Worm (Caenorhabditis elegans): Measurements from ENCODE around the gene tmd-2.

The tmd-2 gene

DNA sequence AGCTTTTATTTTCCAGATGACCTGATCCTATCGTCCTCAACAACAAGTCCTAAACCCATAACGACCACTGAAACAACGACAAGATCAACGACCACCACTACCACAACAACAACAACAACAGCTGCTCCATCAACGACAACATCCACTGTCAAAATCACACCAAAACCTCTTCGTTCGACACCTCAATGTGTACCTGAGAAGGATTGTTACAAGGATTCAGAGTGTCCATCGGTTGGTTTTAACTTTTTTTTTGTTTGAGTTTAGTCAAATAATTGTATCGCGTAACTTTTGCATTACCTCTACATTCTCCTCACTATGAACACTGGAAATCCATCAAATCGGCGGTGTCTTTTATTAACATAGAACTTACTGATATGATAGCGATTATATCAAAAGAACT is 45.6 kb downstream of the tmd-2 start:
- TF ChIP-seq nhr-25 (tag; optimal IDR thresholded peaks at IDR 0.05) (no peak), nhr-23 (tag; optimal IDR thresholded peaks at IDR 0.05) (no peak), nhr-21 (tag; optimal IDR thresholded peaks at IDR 0.05) (no peak), nhr-10 (tag; optimal IDR thresholded peaks at IDR 0.05) (no peak), mdl-1 (tag; optimal IDR thresholded peaks at IDR 0.05) (no peak), sem-4 (tag; optimal IDR thresholded peaks at IDR 0.05) (no peak), unc-62 (GFP tag; optimal IDR thresholded peaks at IDR 0.05) (no peak), ztf-4 (tag; optimal IDR thresholded peaks at IDR 0.05) (no peak)

DNA sequence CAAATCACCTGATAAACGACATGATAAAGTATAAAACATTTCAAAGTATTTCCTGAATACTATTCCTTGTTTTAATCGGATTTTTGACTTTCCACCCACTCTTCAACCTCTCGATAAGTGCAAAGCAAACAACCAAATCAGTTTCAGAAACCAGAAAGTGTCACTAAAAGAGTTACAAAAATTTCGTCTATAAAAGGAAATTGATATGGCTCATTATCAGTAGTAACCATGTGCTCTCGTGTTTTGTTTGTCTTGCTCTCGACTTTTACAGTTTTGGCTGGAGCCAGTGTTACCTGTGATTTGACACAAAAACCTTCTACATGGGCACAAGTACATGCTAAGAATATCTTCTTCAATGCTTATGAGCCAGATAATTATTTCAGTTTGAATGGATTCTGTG is 49.3 kb downstream of the tmd-2 start, which contains the start of gene F52E1.14:
Gene F52E1.14, plus strand, starts transcription at position 207 of the 400 bp plus-strand sequence.
- TF ChIP-seq F13H6.1 (tag; optimal IDR thresholded peaks at IDR 0.05) (peak; percentile 39), dmd-4 (tag; optimal IDR thresholded peaks at IDR 0.05) (no peak), lsy-2 (tag; optimal IDR thresholded peaks at IDR 0.05) (no peak), mbf-1 (tag; optimal IDR thresholded peaks at IDR 0.05) (no peak), fos-1 (tag; optimal IDR thresholded peaks at IDR 0.05) (peak; percentile 67), zag-1 (tag; optimal IDR thresholded peaks at IDR 0.05) (no peak), sma-3 (GFP tag; optimal IDR thresholded peaks at IDR 0.05) (no peak), skn-1 (tag; optimal IDR thresholded peaks at IDR 0.05) (no peak), ceh-16 (tag; optimal IDR thresholded peaks at IDR 0.05) (no peak), mab-5 (tag; optimal IDR thresholded peaks at IDR 0.05) (no peak), nhr-77 (tag; optimal IDR thresholded peaks at IDR 0.05) (no peak), ztf-1 (GFP tag; conservative IDR thresholded peaks at IDR 0.05) (no peak), ama-1 (optimal IDR thresholded peaks at IDR 0.05) (no peak), nhr-11 (tag; optimal IDR thresholded peaks at IDR 0.05) (no peak), C34F6.9 (tag; optimal IDR thresholded peaks at IDR 0.05) (no peak), sma-9 (GFP tag; optimal IDR thresholded peaks at IDR 0.05) (peak; percentile 51), sma-9 (tag; optimal IDR thresholded peaks at IDR 0.05) (no peak), peb-1 (tag; optimal IDR thresholded peaks at IDR 0.05) (no peak), ztf-4 (tag; optimal IDR thresholded peaks at IDR 0.05) (no peak), ztf-11 (tag; optimal IDR thresholded peaks at IDR 0.05) (no peak), crh-2 (tag; optimal IDR thresholded peaks at IDR 0.05) (peak; percentile 51), lin-11 (tag; optimal IDR thresholded peaks at IDR 0.05) (no peak), ceh-82 (tag; optimal IDR thresholded peaks at IDR 0.05) (no peak), R02D3.7 (tag; optimal IDR thresholded peaks at IDR 0.05) (no peak), nhr-237 (tag; optimal IDR thresholded peaks at IDR 0.05) (no peak), nhr-12 (tag; optimal IDR thresholded peaks at IDR 0.05) (no peak)

DNA sequence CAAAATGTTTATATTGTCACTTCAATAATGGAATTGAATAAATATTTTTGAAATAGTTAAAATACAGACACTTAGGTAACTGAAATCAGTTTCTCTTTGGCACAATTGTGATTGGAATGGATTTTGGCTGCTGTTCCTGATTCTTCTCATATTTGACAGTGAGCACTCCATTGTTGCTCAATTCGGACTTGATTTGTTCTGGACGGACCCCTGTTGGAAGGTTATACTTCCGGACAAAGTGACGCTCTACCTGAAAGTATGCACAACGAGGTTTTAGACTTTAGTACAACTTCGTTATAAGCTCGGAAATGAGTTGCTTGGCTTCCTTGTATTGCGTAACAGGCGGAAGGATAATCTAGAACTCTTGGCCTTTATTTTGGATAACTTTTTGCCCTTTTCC is 50.3 kb downstream of the tmd-2 start:
- TF ChIP-seq lin-39 (tag; optimal IDR thresholded peaks at IDR 0.05), result no peak
- no peak for TF ChIP-seq ceh-16 (tag; optimal IDR thresholded peaks at IDR 0.05)
- no peak for TF ChIP-seq nhr-23 (tag; optimal IDR thresholded peaks at IDR 0.05)
- no peak for TF ChIP-seq zag-1 (tag; optimal IDR thresholded peaks at IDR 0.05)
- TF ChIP-seq gmeb-1 (tag; optimal IDR thresholded peaks at IDR 0.05), result no peak
- no peak for TF ChIP-seq nhr-10 (tag; optimal IDR thresholded peaks at IDR 0.05)
- TF ChIP-seq sma-3 (GFP tag; optimal IDR thresholded peaks at IDR 0.05), result no peak
- TF ChIP-seq ztf-1 (GFP tag; conservative IDR thresholded peaks at IDR 0.05), result no peak
- TF ChIP-seq lin-13 (GFP tag; optimal IDR thresholded peaks at IDR 0.05), result no peak
- TF ChIP-seq ama-1 (optimal IDR thresholded peaks at IDR 0.05), result no peak
- no peak for TF ChIP-seq dmd-4 (tag; optimal IDR thresholded peaks at IDR 0.05)
- no peak for TF ChIP-seq aly-2 (tag; optimal IDR thresholded peaks at IDR 0.05)
- TF ChIP-seq mab-5 (tag; optimal IDR thresholded peaks at IDR 0.05), result no peak
- TF ChIP-seq blmp-1 (tag; optimal IDR thresholded peaks at IDR 0.05; ENCODE audit: insufficient read depth), result no peak
- no peak for TF ChIP-seq lsy-2 (tag; optimal IDR thresholded peaks at IDR 0.05)
- TF ChIP-seq mbf-1 (tag; optimal IDR thresholded peaks at IDR 0.05), result no peak

DNA sequence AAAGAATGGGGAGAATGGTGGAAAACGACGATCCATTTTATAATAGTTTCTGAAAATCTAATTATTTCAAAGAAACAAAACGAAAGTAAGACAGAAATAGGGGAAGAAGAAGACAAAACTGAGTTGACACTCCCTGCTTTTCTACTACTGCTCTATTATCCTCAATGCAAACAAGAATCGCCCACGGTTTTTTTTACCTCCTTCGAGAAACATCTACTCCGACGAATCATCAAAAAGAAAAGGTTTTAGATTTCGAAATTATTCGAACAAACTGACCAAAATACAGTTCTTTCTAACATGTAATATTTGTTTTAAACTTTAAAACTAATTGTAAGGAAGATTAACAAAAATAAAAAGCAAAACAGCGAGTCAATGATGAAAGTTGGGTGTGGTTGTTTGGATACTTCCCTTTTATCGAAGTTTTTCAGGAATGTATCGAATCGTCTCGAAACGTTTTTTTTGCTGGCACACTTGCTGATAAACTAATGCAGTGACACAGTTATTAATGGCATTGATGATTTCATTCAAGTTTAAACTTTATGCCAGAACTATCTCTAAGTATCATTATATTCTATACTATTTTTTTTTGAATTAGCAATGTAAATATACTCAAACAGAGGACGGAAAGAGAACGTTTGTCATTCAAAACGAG is 51.5 kb downstream of the tmd-2 start, which contains the start of gene hsp-17:
Gene hsp-17, minus strand, starts transcription at position 51 of the 652 bp plus-strand sequence.
- peak; percentile 65 for TF ChIP-seq fos-1 (tag; optimal IDR thresholded peaks at IDR 0.05)
- TF ChIP-seq sma-9 (GFP tag; optimal IDR thresholded peaks at IDR 0.05), result peak; percentile 30
- TF ChIP-seq sma-9 (tag; optimal IDR thresholded peaks at IDR 0.05), result no peak
- TF ChIP-seq nhr-129 (tag; optimal IDR thresholded peaks at IDR 0.05), result no peak
